Worm (Caenorhabditis elegans) whole organism, L3 larva: ENCODE results near the gene acr-12.

ENCODE experiments used
- ama-1 ChIP-seq: fragments of 150-350 bp; optimal IDR thresholded peaks from 2 replicates; lab custom pipeline; 2018
- ceh-16 ChIP-seq: sonication (generic microtip); optimal IDR thresholded peaks from 2 replicates; lab custom pipeline; 2017; ENCODE audit warnings: missing biosample characterization, missing genetic modification characterization
- daf-12 ChIP-seq: fragments of 150-350 bp; optimal IDR thresholded peaks from 2 replicates; lab custom pipeline; 2014; ENCODE audit warnings: missing biosample characterization, missing genetic modification reagents, missing genetic modification characterization
- egl-5 ChIP-seq: fragments of 150-350 bp; optimal IDR thresholded peaks from 2 replicates; lab custom pipeline; 2017; ENCODE audit warnings: missing biosample characterization, missing genetic modification reagents, missing genetic modification characterization, inconsistent platforms
- elt-2 ChIP-seq: sonication (generic microtip); optimal IDR thresholded peaks from 2 replicates; lab custom pipeline; 2016; ENCODE audit warnings: missing genetic modification reagents, mild to moderate bottlenecking, missing genetic modification characterization, missing compliant biosample characterization
- elt-3 ChIP-seq, 3 experiments: fragments of 150-350 bp in 1 of 3; sonication (generic microtip) in 2 of 3; optimal IDR thresholded peaks; 2 replicates in 2 of 3; 4 replicates in 1 of 3; lab custom pipeline; 2014 to 2017; ENCODE audit warnings: missing biosample characterization in 3 of 3, missing genetic modification characterization in 3 of 3
- eor-1 ChIP-seq, 2 experiments: fragments of 150-350 bp; optimal IDR thresholded peaks; 2 replicates each; lab custom pipeline; 2014 to 2018; ENCODE audit warnings: missing biosample characterization in 2 of 2, missing genetic modification characterization in 2 of 2
- fkh-10 ChIP-seq: sonication (generic microtip); optimal IDR thresholded peaks from 2 replicates; lab custom pipeline; 2017; ENCODE audit warnings: missing biosample characterization, missing genetic modification reagents, missing genetic modification characterization
- fos-1 ChIP-seq: fragments of 150-350 bp; optimal IDR thresholded peaks from 2 replicates; lab custom pipeline; 2014; ENCODE audit warnings: missing biosample characterization, missing genetic modification characterization
- hmg-11 ChIP-seq: sonication (generic microtip); optimal IDR thresholded peaks from 2 replicates; lab custom pipeline; 2016; ENCODE audit warnings: missing genetic modification characterization, missing compliant biosample characterization
- jun-1 ChIP-seq: fragments of 150-350 bp; optimal IDR thresholded peaks from 2 replicates; lab custom pipeline; 2014; ENCODE audit warnings: missing biosample characterization, missing genetic modification reagents, missing genetic modification characterization
- lin-15B ChIP-seq: fragments of 150-350 bp; optimal IDR thresholded peaks from 2 replicates; lab custom pipeline; 2014; ENCODE audit warnings: missing biosample characterization, missing genetic modification characterization
- lin-39 ChIP-seq: fragments of 150-350 bp; optimal IDR thresholded peaks from 2 replicates; lab custom pipeline; 2018; ENCODE audit warnings: missing biosample characterization, missing genetic modification reagents, missing genetic modification characterization
- lsy-12 ChIP-seq: sonication (generic microtip); optimal IDR thresholded peaks from 2 replicates; lab custom pipeline; 2016; ENCODE audit warnings: mild to moderate bottlenecking, missing genetic modification characterization, missing compliant biosample characterization
- nfya-1 ChIP-seq: sonication (generic microtip); optimal IDR thresholded peaks from 2 replicates; lab custom pipeline; 2017; ENCODE audit warnings: missing genetic modification characterization, mild to moderate bottlenecking, missing compliant biosample characterization, antibody characterized with exemption, moderate library complexity; ENCODE audit not compliant: insufficient read depth
- nhr-12 ChIP-seq: fragments of 150-350 bp; optimal IDR thresholded peaks from 2 replicates; lab custom pipeline; 2014; ENCODE audit warnings: missing biosample characterization, missing genetic modification characterization
- nhr-23 ChIP-seq: fragments of 150-350 bp; optimal IDR thresholded peaks from 2 replicates; lab custom pipeline; 2014; ENCODE audit warnings: missing biosample characterization, missing genetic modification reagents, missing genetic modification characterization
- nhr-237 ChIP-seq: fragments of 150-350 bp; optimal IDR thresholded peaks from 2 replicates; lab custom pipeline; 2014; ENCODE audit warnings: missing biosample characterization, missing genetic modification characterization
- nhr-25 ChIP-seq: sonication (generic microtip); optimal IDR thresholded peaks from 2 replicates; lab custom pipeline; 2017; ENCODE audit warnings: missing biosample characterization, missing genetic modification characterization
- nhr-28 ChIP-seq: fragments of 150-350 bp; optimal IDR thresholded peaks from 2 replicates; lab custom pipeline; 2014; ENCODE audit warnings: missing biosample characterization, missing genetic modification characterization
- nhr-43 ChIP-seq: sonication (generic microtip); optimal IDR thresholded peaks from 2 replicates; lab custom pipeline; 2016; ENCODE audit warnings: mild to moderate bottlenecking, missing genetic modification characterization, missing compliant biosample characterization; ENCODE audit not compliant: poor library complexity, severe bottlenecking
- nhr-76 ChIP-seq: fragments of 150-350 bp; sonication (generic microtip); optimal IDR thresholded peaks from 5 replicates; lab custom pipeline; 2014; ENCODE audit warnings: missing biosample characterization, missing genetic modification characterization
- nhr-77 ChIP-seq: fragments of 150-350 bp; optimal IDR thresholded peaks from 2 replicates; lab custom pipeline; 2014; ENCODE audit warnings: missing biosample characterization, missing genetic modification characterization
- pqm-1 ChIP-seq: fragments of 150-350 bp; optimal IDR thresholded peaks from 2 replicates; lab custom pipeline; 2017; ENCODE audit warnings: missing biosample characterization, missing genetic modification characterization, inconsistent platforms
- sea-2 ChIP-seq: fragments of 150-350 bp; sonication (generic microtip); optimal IDR thresholded peaks from 4 replicates; lab custom pipeline; 2014; ENCODE audit warnings: missing biosample characterization, missing genetic modification reagents, missing genetic modification characterization
- skn-1 ChIP-seq: fragments of 150-350 bp; optimal IDR thresholded peaks from 2 replicates; lab custom pipeline; 2014; ENCODE audit warnings: missing biosample characterization, missing genetic modification characterization
- snpc-4 ChIP-seq: fragments of 150-350 bp; optimal IDR thresholded peaks from 2 replicates; lab custom pipeline; 2014; ENCODE audit warnings: missing biosample characterization, missing genetic modification characterization
- tbx-2 ChIP-seq: sonication (generic microtip); optimal IDR thresholded peaks from 2 replicates; lab custom pipeline; 2016; ENCODE audit warnings: mild to moderate bottlenecking, missing genetic modification characterization, missing compliant biosample characterization
- unc-39 ChIP-seq: sonication (generic microtip); optimal IDR thresholded peaks from 4 replicates; lab custom pipeline; 2017; ENCODE audit warnings: missing biosample characterization, missing genetic modification characterization
- unc-62 ChIP-seq: fragments of 150-350 bp; sonication (generic microtip); optimal IDR thresholded peaks from 4 replicates; lab custom pipeline; 2014; ENCODE audit warnings: missing biosample characterization, missing genetic modification reagents, missing genetic modification characterization
- zag-1 ChIP-seq: fragments of 150-350 bp; optimal IDR thresholded peaks from 2 replicates; lab custom pipeline; 2014; ENCODE audit warnings: missing biosample characterization, missing genetic modification characterization
- ztf-11 ChIP-seq: fragments of 150-350 bp; optimal IDR thresholded peaks from 2 replicates; lab custom pipeline; 2014; ENCODE audit warnings: missing biosample characterization, missing genetic modification characterization

The acr-12 gene

ce11 chrX:13502282-13502681 lies 30.4 kb upstream of the acr-12 start:
- TF ChIP-seq sea-2 (GFP tag; lab: Kevin White, UChicago): no peak
- peak; percentile 37 for TF ChIP-seq snpc-4 (tag; lab: Kevin White, UChicago)
- peak; percentile 54 for TF ChIP-seq lin-39 (tag; lab: Kevin White, UChicago)
- no peak for TF ChIP-seq ama-1 (lab: Kevin White, UChicago)
- no peak for TF ChIP-seq nhr-28 (tag; lab: Kevin White, UChicago)
- peak; percentile 73 for TF ChIP-seq nfya-1 (tag; lab: Kevin White, UChicago)
- TF ChIP-seq ceh-16: no peak
- TF ChIP-seq lin-15B (tag; lab: Kevin White, UChicago): no peak
- no peak for TF ChIP-seq elt-3 (tag; optimal IDR thresholded peaks at IDR 0.05; lab: Kevin White, UChicago)
- TF ChIP-seq zag-1 (tag; lab: Kevin White, UChicago): no peak
- TF ChIP-seq nhr-77: no peak
- peak; percentile 53 for TF ChIP-seq fkh-10
- no peak for TF ChIP-seq nhr-23 (tag; lab: Kevin White, UChicago)
- no peak for TF ChIP-seq elt-2
- TF ChIP-seq unc-62 (GFP tag; lab: Kevin White, UChicago): no peak
- TF ChIP-seq unc-39 (tag; lab: Kevin White, UChicago): no peak
- peak; percentile 69 for TF ChIP-seq hmg-11 (tag; lab: Kevin White, UChicago)
- no peak for TF ChIP-seq nhr-237
- TF ChIP-seq nhr-43 (tag; lab: Kevin White, UChicago): no peak
- TF ChIP-seq, all 47 proteins: peak for 5

- TF ChIP-seq nfya-1 (tag; lab: Kevin White, UChicago) (peak; percentile 14), ceh-16 (no peak)
- TF ChIP-seq, all 47 proteins: peak for 1
Observed at ce11 chrX:13503839-13504238, 28.8 kb upstream of the acr-12 start.

- peak; percentile 46 for TF ChIP-seq fkh-10
- TF ChIP-seq nhr-25 (tag; lab: Kevin White, UChicago): no peak
Observed at ce11 chrX:13505201-13505600, 27.5 kb upstream of the acr-12 start.

ce11 chrX:13506043-13506442 lies 26.6 kb upstream of the acr-12 start:
- no peak for TF ChIP-seq nhr-25 (tag; lab: Kevin White, UChicago)
- TF ChIP-seq lin-39 (tag; lab: Kevin White, UChicago): peak; percentile 16
- TF ChIP-seq, all 47 proteins: peak for 1

- TF ChIP-seq elt-2: no peak
- no peak for TF ChIP-seq tbx-2 (tag; lab: Kevin White, UChicago)
- no peak for TF ChIP-seq nhr-23 (tag; lab: Kevin White, UChicago)
- TF ChIP-seq nhr-76: no peak
- no peak for TF ChIP-seq pqm-1 (tag; lab: Kevin White, UChicago)
- TF ChIP-seq ztf-11 (tag; lab: Kevin White, UChicago): no peak
- no peak for TF ChIP-seq fos-1 (tag; lab: Kevin White, UChicago)
- TF ChIP-seq daf-12 (tag; lab: Kevin White, UChicago): no peak
- TF ChIP-seq jun-1: no peak
Observed at ce11 chrX:13506493-13506892, 26.2 kb upstream of the acr-12 start.

DNA sequence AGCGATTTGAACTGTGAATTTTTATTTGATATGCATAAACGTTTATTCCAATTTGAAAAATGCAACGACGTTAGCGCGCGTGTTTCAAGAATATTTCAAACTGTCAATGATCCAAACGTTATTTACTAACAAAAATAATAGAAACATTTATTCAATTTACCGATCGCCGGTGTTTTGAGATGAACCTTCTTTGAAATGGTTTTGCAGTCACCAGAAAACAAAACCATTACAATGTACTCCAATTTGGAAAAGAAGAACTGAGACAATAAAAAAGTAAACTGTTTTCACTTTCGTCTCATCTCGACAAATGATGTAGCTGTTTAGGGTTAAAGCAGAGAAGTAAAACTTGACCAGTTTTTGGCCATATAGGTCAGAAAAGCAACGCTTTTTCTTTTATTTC lies 25.4 kb upstream of the acr-12 start, which contains the start of gene H06A10.1:
Gene H06A10.1, plus strand, starts transcription at position 301 of the 400 bp plus-strand sequence.
- no peak for TF ChIP-seq ceh-16
- TF ChIP-seq lsy-12: no peak
- TF ChIP-seq unc-39 (tag; lab: Kevin White, UChicago): no peak
- no peak for TF ChIP-seq skn-1 (tag; lab: Kevin White, UChicago)
- no peak for TF ChIP-seq nhr-77
- TF ChIP-seq eor-1 (tag; optimal IDR thresholded peaks at IDR 0.05; lab: Kevin White, UChicago): no peak
- no peak for TF ChIP-seq lin-39 (tag; lab: Kevin White, UChicago)
- TF ChIP-seq nhr-12 (tag; lab: Kevin White, UChicago): no peak
- no peak for TF ChIP-seq egl-5
- no peak for TF ChIP-seq sea-2 (GFP tag; lab: Kevin White, UChicago)
- TF ChIP-seq nhr-28 (tag; lab: Kevin White, UChicago): no peak
